Fruit fly (Drosophila melanogaster): ENCODE data around the gene Hsp23.

Hsp23 gene

dm6 chr3L:9383345-9384075 lies 1.8 kb downstream of the Hsp23 start, which contains the start of gene Hsp27 (continued):
- TF ChIP-seq tup (GFP tag; optimal IDR thresholded peaks at IDR 0.05) (peak; percentile 93), ttk (GFP tag; IDR thresholded peaks at IDR 0.05) (peak; percentile 98), nerfin-2 (GFP tag; IDR thresholded peaks at IDR 0.05; ENCODE audit: partially characterized antibody) (peak; percentile 48; the same call in 1 of the 2 replicates), CG15601 (tag; optimal IDR thresholded peaks at IDR 0.05) (peak; percentile 96), CoRest (tag; optimal IDR thresholded peaks at IDR 0.05) (peak; percentile 97), fd3F (GFP tag; optimal IDR thresholded peaks at IDR 0.05) (peak; percentile 94), CG2116 (GFP tag; optimal IDR thresholded peaks at IDR 0.05) (peak; percentile 82), CG17328 (GFP tag; IDR thresholded peaks at IDR 0.05) (peak; percentile 98), CG13624 (GFP tag; optimal IDR thresholded peaks at IDR 0.05) (peak; percentile 96), schlank (tag; optimal IDR thresholded peaks at IDR 0.05) (peak; percentile 94), CG31441 (GFP tag; IDR thresholded peaks at IDR 0.05) (peak; percentile 99), klu (GFP tag; IDR thresholded peaks at IDR 0.05) (peak; percentile 96), crol (GFP tag; IDR thresholded peaks at IDR 0.05) (peak; percentile 75), jing (GFP tag; optimal IDR thresholded peaks at IDR 0.05) (peak; percentile 96), Usf (GFP tag; optimal IDR thresholded peaks at IDR 0.05) (peak; percentile 96), Fer3 (tag; optimal IDR thresholded peaks at IDR 0.05) (peak; percentile 97), CG32532 (GFP tag; IDR thresholded peaks at IDR 0.05) (peak; percentile 99), CG18764 (GFP tag; optimal IDR thresholded peaks at IDR 0.05) (peak; percentile 97), luna (GFP tag; optimal IDR thresholded peaks at IDR 0.05) (peak; percentile 60), CG12236 (GFP tag; optimal IDR thresholded peaks at IDR 0.05) (peak; percentile 66), Ada2b (GFP tag; IDR thresholded peaks at IDR 0.05) (peak; percentile 99), HLH3B (GFP tag; IDR thresholded peaks at IDR 0.05) (peak; percentile 99), E2f2 (GFP tag; IDR thresholded peaks at IDR 0.05) (peak; percentile 84), emc (GFP tag; optimal IDR thresholded peaks at IDR 0.05) (peak; percentile 88), Sox100B (GFP tag; optimal IDR thresholded peaks at IDR 0.05) (peak; percentile 97), Chrac-16 (GFP tag; optimal IDR thresholded peaks at IDR 0.05) (peak; percentile 98), B-H2 (GFP tag; optimal IDR thresholded peaks at IDR 0.05) (peak; percentile 75), dmrt99B (tag; optimal IDR thresholded peaks at IDR 0.05) (peak; percentile 99), disco-r (GFP tag; optimal IDR thresholded peaks at IDR 0.05) (peak; percentile 87), CG5953 (GFP tag; IDR thresholded peaks at IDR 0.05) (peak; percentile 97), Mad (GFP tag; optimal IDR thresholded peaks at IDR 0.05) (peak; percentile 95), B-H1 (GFP tag; IDR thresholded peaks at IDR 0.05) (peak; percentile 98), Ssrp (tag; optimal IDR thresholded peaks at IDR 0.05) (peak; percentile 98), dysf (GFP tag; IDR thresholded peaks at IDR 0.05) (peak; percentile 99), CG4328 (GFP tag; optimal IDR thresholded peaks at IDR 0.05) (peak; percentile 84), CG4730 (GFP tag; IDR thresholded peaks at IDR 0.05) (peak; percentile 98), ash1 (GFP tag; optimal IDR thresholded peaks at IDR 0.05) (peak; percentile 78), Doc3 (GFP tag; IDR thresholded peaks at IDR 0.05; ENCODE audit: partially characterized antibody) (no peak), kah (GFP tag; optimal IDR thresholded peaks at IDR 0.05) (peak; percentile 91), knrl (GFP tag; IDR thresholded peaks at IDR 0.05; ENCODE audit: partially characterized antibody) (peak; percentile 48; the same call in 2 of the 3 replicates), Asciz (GFP tag; optimal IDR thresholded peaks at IDR 0.05) (peak; percentile 98), yki (optimal IDR thresholded peaks at IDR 0.05) (no peak), usp (GFP tag; optimal IDR thresholded peaks at IDR 0.05) (no peak), CG12104 (GFP tag; optimal IDR thresholded peaks at IDR 0.05) (peak; percentile 92), Hr78 (GFP tag; optimal IDR thresholded peaks at IDR 0.05) (peak in 1 of 2 experiments; percentile 92), Dbx (GFP tag; IDR thresholded peaks at IDR 0.05) (peak; percentile 97), gt (GFP tag; IDR thresholded peaks at IDR 0.05) (peak; percentile 97), Nf-YB (GFP tag; optimal IDR thresholded peaks at IDR 0.05) (peak; percentile 86), jigr1 (GFP tag; IDR thresholded peaks at IDR 0.05) (peak; percentile 98), bbx (GFP tag; IDR thresholded peaks at IDR 0.05; ENCODE audit: partially characterized antibody) (peak; percentile 22; the same call in 1 of the 2 replicates)

All from whole organism, embryonic.